Fruit fly (Drosophila melanogaster): ENCODE measurements around the gene CG32284.

dm6 chr3L:3177872-3178271 is 8.6 kb upstream of the CG32284 start:
- TF ChIP-seq woc (GFP tag; optimal IDR thresholded peaks at IDR 0.05) = no peak
- TF ChIP-seq psq (GFP tag; optimal IDR thresholded peaks at IDR 0.05) = no peak
- no peak for TF ChIP-seq Vsx2 (GFP tag; optimal IDR thresholded peaks at IDR 0.05; ENCODE audit: partially characterized antibody)
- no peak for TF ChIP-seq usp (GFP tag; optimal IDR thresholded peaks at IDR 0.05)
- TF ChIP-seq Myc (optimal IDR thresholded peaks at IDR 0.05) = no peak
- no peak for TF ChIP-seq pan (optimal IDR thresholded peaks at IDR 0.05)
- TF ChIP-seq sage (GFP tag; optimal IDR thresholded peaks at IDR 0.05) = no peak
